Fruit fly (Drosophila melanogaster) whole organism, embryonic: ENCODE results near the gene RpS14a.

Source experiments
- Awh ChIP-seq: fragments of 200-800 bp; sonication (Bioruptor generic); IDR thresholded peaks from 2 replicates; pipeline ENCODE4, ENCODE4 v1.3.6; 2022; ENCODE audit warnings: missing biosample characterization, missing genetic modification characterization
- Bdp1 ChIP-seq: fragments of 200-800 bp; sonication (Bioruptor generic); optimal IDR thresholded peaks from 3 replicates; lab custom pipeline; 2016; ENCODE audit warnings: missing biosample characterization, missing genetic modification characterization
- Blimp-1 ChIP-seq: fragments of 200-800 bp; sonication (Bioruptor generic); optimal IDR thresholded peaks from 3 replicates; lab custom pipeline; 2018; ENCODE audit warnings: missing biosample characterization, missing genetic modification characterization, mild to moderate bottlenecking, moderate library complexity, missing genetic modification reagents
- CG10543 ChIP-seq: fragments of 200-800 bp; sonication (Bioruptor generic); optimal IDR thresholded peaks from 3 replicates; lab custom pipeline; 2017; ENCODE audit warnings: missing biosample characterization, mild to moderate bottlenecking, missing genetic modification characterization, moderate library complexity
- CG11504 ChIP-seq: fragments of 200-800 bp; sonication (Bioruptor generic); optimal IDR thresholded peaks from 3 replicates; lab custom pipeline; 2019; ENCODE audit warnings: missing biosample characterization, mild to moderate bottlenecking, missing genetic modification characterization, moderate library complexity
- CG12219 ChIP-seq: fragments of 200-800 bp; sonication (Bioruptor generic); optimal IDR thresholded peaks from 3 replicates; lab custom pipeline; 2018; ENCODE audit warnings: missing biosample characterization, mild to moderate bottlenecking, missing genetic modification characterization
- CG12659 ChIP-seq: fragments of 200-800 bp; sonication (Bioruptor generic); optimal IDR thresholded peaks from 3 replicates; lab custom pipeline; 2017; ENCODE audit warnings: mild to moderate bottlenecking, missing biosample characterization, missing genetic modification reagents, missing genetic modification characterization
- CG15696 ChIP-seq: fragments of 200-800 bp; sonication (Bioruptor generic); optimal IDR thresholded peaks from 2 replicates; lab custom pipeline; 2019; ENCODE audit warnings: missing biosample characterization, mild to moderate bottlenecking, missing genetic modification characterization, moderate library complexity
- CG1647 ChIP-seq: fragments of 200-800 bp; sonication (Bioruptor generic); optimal IDR thresholded peaks from 3 replicates; lab custom pipeline; 2016; ENCODE audit warnings: missing biosample characterization, missing genetic modification characterization
- CG16863 ChIP-seq: fragments of 200-800 bp; sonication (Bioruptor generic); optimal IDR thresholded peaks from 3 replicates; lab custom pipeline; 2016; ENCODE audit warnings: missing biosample characterization, missing genetic modification characterization
- CG17186 ChIP-seq: fragments of 200-800 bp; sonication (Bioruptor generic); optimal IDR thresholded peaks from 3 replicates; lab custom pipeline; 2017; ENCODE audit warnings: missing biosample characterization, missing genetic modification reagents, missing genetic modification characterization
- CG17912 ChIP-seq: fragments of 200-800 bp; sonication (Bioruptor generic); optimal IDR thresholded peaks from 2 replicates; lab custom pipeline; 2018; ENCODE audit warnings: missing biosample characterization, mild to moderate bottlenecking, missing genetic modification characterization
- CG18476 ChIP-seq: fragments of 200-800 bp; sonication (Bioruptor generic); optimal IDR thresholded peaks from 2 replicates; lab custom pipeline; 2016; ENCODE audit warnings: missing biosample characterization, mild to moderate bottlenecking, missing genetic modification characterization
- CG34224 ChIP-seq: fragments of 200-800 bp; sonication (Bioruptor generic); IDR thresholded peaks from 3 replicates; pipeline ENCODE4 v1.3.6; 2022; ENCODE audit warnings: missing biosample characterization, missing genetic modification characterization; ENCODE audit not compliant: partially characterized antibody
- CG4424 ChIP-seq: fragments of 200-800 bp; sonication (Bioruptor generic); optimal IDR thresholded peaks from 3 replicates; lab custom pipeline; 2016; ENCODE audit warnings: missing biosample characterization, missing genetic modification characterization
- CG5245 ChIP-seq: fragments of 200-800 bp; sonication (Bioruptor generic); optimal IDR thresholded peaks from 3 replicates; lab custom pipeline; 2016; ENCODE audit warnings: missing biosample characterization, missing genetic modification characterization
- CG6683 ChIP-seq: fragments of 200-800 bp; sonication (Bioruptor generic); optimal IDR thresholded peaks from 2 replicates; lab custom pipeline; 2017; ENCODE audit warnings: missing biosample characterization, mild to moderate bottlenecking, missing genetic modification characterization, missing genetic modification reagents
- CG6689 ChIP-seq: fragments of 200-800 bp; sonication (Bioruptor generic); IDR thresholded peaks from 2 replicates; pipeline ENCODE4 v1.3.6; 2022; ENCODE audit warnings: missing biosample characterization, missing genetic modification characterization
- CG7556 ChIP-seq: fragments of 200-800 bp; sonication (Bioruptor generic); optimal IDR thresholded peaks from 2 replicates; lab custom pipeline; 2017; ENCODE audit warnings: missing biosample characterization, mild to moderate bottlenecking, missing genetic modification characterization
- CG7839 ChIP-seq: fragments of 200-800 bp; sonication (Bioruptor generic); optimal IDR thresholded peaks from 3 replicates; lab custom pipeline; 2018; ENCODE audit warnings: missing biosample characterization, mild to moderate bottlenecking, missing genetic modification characterization, moderate library complexity
- CG8281 ChIP-seq: fragments of 200-800 bp; sonication (Bioruptor generic); optimal IDR thresholded peaks from 2 replicates; lab custom pipeline; 2018; ENCODE audit warnings: missing biosample characterization, mild to moderate bottlenecking, missing genetic modification characterization, moderate library complexity
- CG8944 ChIP-seq: fragments of 200-800 bp; sonication (Bioruptor generic); optimal IDR thresholded peaks from 3 replicates; lab custom pipeline; 2016; ENCODE audit warnings: missing biosample characterization, missing genetic modification characterization
- Dp ChIP-seq: fragments of 200-800 bp; sonication (Bioruptor generic); optimal IDR thresholded peaks from 2 replicates; lab custom pipeline; 2018; ENCODE audit warnings: missing biosample characterization, mild to moderate bottlenecking, missing genetic modification characterization, moderate library complexity
- Lhr ChIP-seq: fragments of 200-800 bp; sonication (Bioruptor generic); optimal IDR thresholded peaks from 3 replicates; lab custom pipeline; 2017; ENCODE audit warnings: mild to moderate bottlenecking, missing biosample characterization, missing genetic modification reagents, missing genetic modification characterization
- Lim3 ChIP-seq: fragments of 200-800 bp; sonication (Bioruptor generic); IDR thresholded peaks from 2 replicates; pipeline ENCODE4 v1.3.6; 2022; ENCODE audit warnings: missing biosample characterization, missing genetic modification characterization
- MTF-1 ChIP-seq: fragments of 200-800 bp; sonication (Bioruptor generic); optimal IDR thresholded peaks from 2 replicates; lab custom pipeline; 2018; ENCODE audit warnings: missing biosample characterization, mild to moderate bottlenecking, missing genetic modification characterization, borderline replicate concordance
- NFAT ChIP-seq: fragments of 200-800 bp; sonication (Bioruptor generic); IDR thresholded peaks from 2 replicates; pipeline ENCODE4 v1.3.6; 2022; ENCODE audit warnings: missing biosample characterization, missing genetic modification characterization
- Nf-YA ChIP-seq: fragments of 200-800 bp; sonication (Bioruptor generic); IDR thresholded peaks from 2 replicates; pipeline ENCODE4 v1.3.6; 2022; ENCODE audit warnings: missing biosample characterization, missing genetic modification characterization
- Xrp1 ChIP-seq: fragments of 200-800 bp; sonication (Bioruptor generic); IDR thresholded peaks from 2 replicates; pipeline ENCODE4 v1.3.6; 2022; ENCODE audit warnings: missing biosample characterization, missing genetic modification characterization
- ash1 ChIP-seq: fragments of 200-800 bp; sonication (Bioruptor generic); optimal IDR thresholded peaks from 2 replicates; lab custom pipeline; 2018; ENCODE audit warnings: missing biosample characterization, mild to moderate bottlenecking, missing genetic modification characterization
- bcd ChIP-seq: fragments of 200-800 bp; sonication (Bioruptor generic); optimal IDR thresholded peaks from 2 replicates; lab custom pipeline; 2017; ENCODE audit warnings: missing biosample characterization, mild to moderate bottlenecking, missing genetic modification characterization
- bigmax ChIP-seq: fragments of 200-800 bp; sonication (Bioruptor generic); optimal IDR thresholded peaks from 2 replicates; lab custom pipeline; 2018; ENCODE audit warnings: missing biosample characterization, mild to moderate bottlenecking, missing genetic modification characterization
- br ChIP-seq: fragments of >200 bp; optimal IDR thresholded peaks from 2 replicates; lab custom pipeline; 2017
- bsh ChIP-seq, 2 experiments: fragments of 200-800 bp; sonication (Bioruptor generic); optimal IDR thresholded peaks; 2 replicates each; lab custom pipeline; 2017 to 2018; ENCODE audit warnings: mild to moderate bottlenecking in 2 of 2, missing biosample characterization in 2 of 2, missing genetic modification characterization in 2 of 2, moderate library complexity in 1 of 2
- cato ChIP-seq: fragments of 200-800 bp; sonication (Bioruptor generic); optimal IDR thresholded peaks from 2 replicates; lab custom pipeline; 2016; ENCODE audit warnings: missing biosample characterization, missing genetic modification characterization, borderline replicate concordance
- caup ChIP-seq: fragments of 200-800 bp; sonication (Bioruptor generic); optimal IDR thresholded peaks from 3 replicates; lab custom pipeline; 2017; ENCODE audit warnings: missing biosample characterization, mild to moderate bottlenecking, missing genetic modification characterization, moderate library complexity; ENCODE audit not compliant: severe bottlenecking
- chif ChIP-seq, 2 experiments: fragments of 200-800 bp; sonication (Bioruptor generic); optimal IDR thresholded peaks; 3 replicates each; lab custom pipeline; 2016; ENCODE audit warnings: missing biosample characterization in 2 of 2, missing genetic modification characterization in 2 of 2
- dmrt11E ChIP-seq: fragments of 200-800 bp; sonication (Bioruptor generic); optimal IDR thresholded peaks from 3 replicates; lab custom pipeline; 2018; ENCODE audit warnings: missing biosample characterization, mild to moderate bottlenecking, missing genetic modification characterization, moderate library complexity
- esg ChIP-seq: fragments of 200-800 bp; sonication (Bioruptor generic); conservative IDR thresholded peaks from 2 replicates; pipeline ENCODE4 v1.3.6; 2022; ENCODE audit warnings: missing biosample characterization, missing genetic modification characterization
- grn ChIP-seq: fragments of 200-800 bp; sonication (Bioruptor generic); optimal IDR thresholded peaks from 3 replicates; lab custom pipeline; 2017; ENCODE audit warnings: missing biosample characterization, missing genetic modification characterization
- jing ChIP-seq: fragments of 200-800 bp; sonication (Bioruptor generic); optimal IDR thresholded peaks from 2 replicates; lab custom pipeline; 2018; ENCODE audit warnings: missing biosample characterization, mild to moderate bottlenecking, missing genetic modification characterization
- kah ChIP-seq: fragments of 200-800 bp; sonication (Bioruptor generic); optimal IDR thresholded peaks from 2 replicates; lab custom pipeline; 2018; ENCODE audit warnings: missing biosample characterization, mild to moderate bottlenecking, missing genetic modification characterization
- ranshi ChIP-seq: fragments of 200-800 bp; sonication (Bioruptor generic); IDR thresholded peaks from 2 replicates; pipeline ENCODE4 v1.3.6; 2022; ENCODE audit warnings: missing biosample characterization, missing genetic modification characterization
- salm ChIP-seq: fragments of 200-800 bp; sonication (Bioruptor generic); optimal IDR thresholded peaks from 2 replicates; lab custom pipeline; 2018; ENCODE audit warnings: missing biosample characterization, mild to moderate bottlenecking, missing genetic modification characterization
- scrt ChIP-seq: fragments of 200-800 bp; sonication (Bioruptor generic); optimal IDR thresholded peaks from 2 replicates; lab custom pipeline; 2018; ENCODE audit warnings: missing biosample characterization, mild to moderate bottlenecking, missing genetic modification characterization, moderate library complexity
- sima ChIP-seq: fragments of 200-800 bp; sonication (Bioruptor generic); optimal IDR thresholded peaks from 2 replicates; lab custom pipeline; 2016; ENCODE audit warnings: missing biosample characterization, missing genetic modification characterization
- sr ChIP-seq: fragments of 200-800 bp; sonication (Bioruptor generic); IDR thresholded peaks from 3 replicates; pipeline ENCODE4 v1.3.6; 2022; ENCODE audit warnings: missing biosample characterization, missing genetic modification characterization
- tin ChIP-seq: fragments of 200-800 bp; sonication (Bioruptor generic); optimal IDR thresholded peaks from 3 replicates; lab custom pipeline; 2016; ENCODE audit warnings: missing biosample characterization, missing genetic modification characterization
- usp ChIP-seq: fragments of >200 bp; optimal IDR thresholded peaks from 2 replicates; lab custom pipeline; 2017; ENCODE audit warnings: missing biosample characterization, missing genetic modification characterization

Gene RpS14a

DNA sequence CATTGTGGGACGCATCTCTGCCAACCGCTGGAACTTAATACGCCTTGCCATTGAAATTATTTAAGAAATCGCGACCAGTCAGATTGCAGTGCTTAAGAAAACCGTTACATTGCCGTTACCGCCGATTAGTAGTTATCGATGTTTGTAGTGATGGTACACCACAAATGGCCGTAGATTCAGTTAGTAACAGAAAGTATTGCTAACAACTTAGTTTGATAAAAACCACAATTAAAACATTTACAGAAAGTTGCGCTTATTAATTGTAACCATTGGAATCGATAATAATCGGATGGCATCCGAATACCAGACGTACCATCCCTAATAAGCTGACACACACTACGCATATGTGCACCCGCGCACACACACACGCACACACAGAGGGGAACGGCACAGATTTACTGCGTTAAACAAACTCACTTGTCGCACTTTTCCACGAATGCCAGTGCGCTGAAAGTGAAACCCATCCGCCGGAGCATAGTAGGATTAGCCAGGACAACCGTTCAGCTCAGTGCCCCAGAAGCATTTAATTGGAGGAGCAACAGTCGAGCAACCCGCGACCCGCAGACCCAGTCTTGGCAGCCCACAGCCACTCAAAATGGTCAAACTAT lies 13.4 kb upstream of the RpS14a start, which contains the start of the genes hdm and Ykt6 (continued):
- TF ChIP-seq dmrt11E: peak; percentile 74
- no peak for TF ChIP-seq CG11504
- TF ChIP-seq CG18476 (GFP tag; lab: Kevin White, UChicago): peak; percentile 56
- TF ChIP-seq CG7839 (tag; lab: Kevin White, UChicago): no peak
- TF ChIP-seq CG15696: peak; percentile 80
- TF ChIP-seq ranshi (GFP tag; lab: Robert Waterston, UW): peak; percentile 82
- TF ChIP-seq Xrp1 (GFP tag; lab: Robert Waterston, UW): peak; percentile 86
- TF ChIP-seq MTF-1 (GFP tag; lab: Kevin White, UChicago): no peak
- peak; percentile 12 for TF ChIP-seq salm (tag; lab: Kevin White, UChicago)
- peak; percentile 79; the same call in 1 of the 2 replicates for TF ChIP-seq NFAT (GFP tag; lab: Robert Waterston, UW)
- TF ChIP-seq CG16863: peak; percentile 80
- TF ChIP-seq CG1647: peak; percentile 72
- TF ChIP-seq usp (GFP tag; lab: Kevin White, UChicago): no peak
- TF ChIP-seq jing: no peak
- TF ChIP-seq Lim3 (GFP tag; lab: Robert Waterston, UW): no peak
- TF ChIP-seq caup (GFP tag; lab: Kevin White, UChicago): peak; percentile 73
- TF ChIP-seq bcd: no peak
- peak; percentile 99 for TF ChIP-seq CG34224 (GFP tag; lab: Robert Waterston, UW)
- peak; percentile 74; the same call in 1 of the 2 replicates for TF ChIP-seq Awh (GFP tag; lab: Robert Waterston, UW)
- TF ChIP-seq kah (GFP tag; lab: Kevin White, UChicago): no peak
- TF ChIP-seq br (lab: Kevin White, UChicago): no peak
- no peak for TF ChIP-seq grn
- no peak for TF ChIP-seq CG17912
- TF ChIP-seq Lhr (GFP tag; lab: Kevin White, UChicago): peak; percentile 52
- TF ChIP-seq CG7556 (GFP tag; lab: Kevin White, UChicago): peak; percentile 52
- peak; percentile 56 for TF ChIP-seq cato (GFP tag; lab: Kevin White, UChicago)
- peak; percentile 29 for TF ChIP-seq scrt
- no peak for TF ChIP-seq bigmax
- TF ChIP-seq CG4424 (GFP tag; lab: Kevin White, UChicago): peak; percentile 74
- TF ChIP-seq sima (GFP tag; lab: Kevin White, UChicago): peak; percentile 24
- peak; percentile 77 for TF ChIP-seq CG6689
- peak; percentile 58; the same call in 1 of the 2 replicates for TF ChIP-seq Nf-YA
- peak; percentile 76 for TF ChIP-seq CG5245 (GFP tag; lab: Kevin White, UChicago)
- no peak for TF ChIP-seq Blimp-1 (GFP tag; lab: Kevin White, UChicago)
- TF ChIP-seq CG17186: peak; percentile 90
- peak; percentile 81 for TF ChIP-seq CG12659 (GFP tag; lab: Kevin White, UChicago)
- peak; percentile 70 for TF ChIP-seq Dp (GFP tag; lab: Kevin White, UChicago)
- peak; percentile 79 for TF ChIP-seq Bdp1 (GFP tag; lab: Kevin White, UChicago)
- TF ChIP-seq bsh (GFP tag; optimal IDR thresholded peaks at IDR 0.05; lab: Kevin White, UChicago): peak in 1 of 2 experiments; percentile 78
- TF ChIP-seq ash1 (GFP tag; lab: Kevin White, UChicago): no peak
- 0 out of 3 replicates have a peak, but pooled peaks have one; percentile 9 for TF ChIP-seq sr (GFP tag; lab: Robert Waterston, UW)
- TF ChIP-seq CG8281 (tag; lab: Kevin White, UChicago): no peak
- TF ChIP-seq CG8944 (GFP tag; lab: Kevin White, UChicago): peak; percentile 71
- peak; percentile 83 for TF ChIP-seq tin
- TF ChIP-seq CG6683 (GFP tag; lab: Kevin White, UChicago): peak; percentile 7
- TF ChIP-seq CG10543: peak; percentile 40
- TF ChIP-seq esg (GFP tag; lab: Robert Waterston, UW): peak; percentile 65
- peak; percentile 68 to 81 for TF ChIP-seq chif (GFP tag; optimal IDR thresholded peaks at IDR 0.05; lab: Kevin White, UChicago)
- TF ChIP-seq CG12219: peak; percentile 53
